Fruit fly (Drosophila melanogaster) S2 (cell line): Measurements from ENCODE around the gene CG32267.

Experiments used
- CG8478 ChIP-seq: fragments of >200 bp; optimal IDR thresholded peaks from 2 replicates; lab custom pipeline; 2018
- CTCF ChIP-seq, 2 experiments: fragments of >200 bp; optimal IDR thresholded peaks; 2 replicates each; lab custom pipeline; 2018

DNA sequence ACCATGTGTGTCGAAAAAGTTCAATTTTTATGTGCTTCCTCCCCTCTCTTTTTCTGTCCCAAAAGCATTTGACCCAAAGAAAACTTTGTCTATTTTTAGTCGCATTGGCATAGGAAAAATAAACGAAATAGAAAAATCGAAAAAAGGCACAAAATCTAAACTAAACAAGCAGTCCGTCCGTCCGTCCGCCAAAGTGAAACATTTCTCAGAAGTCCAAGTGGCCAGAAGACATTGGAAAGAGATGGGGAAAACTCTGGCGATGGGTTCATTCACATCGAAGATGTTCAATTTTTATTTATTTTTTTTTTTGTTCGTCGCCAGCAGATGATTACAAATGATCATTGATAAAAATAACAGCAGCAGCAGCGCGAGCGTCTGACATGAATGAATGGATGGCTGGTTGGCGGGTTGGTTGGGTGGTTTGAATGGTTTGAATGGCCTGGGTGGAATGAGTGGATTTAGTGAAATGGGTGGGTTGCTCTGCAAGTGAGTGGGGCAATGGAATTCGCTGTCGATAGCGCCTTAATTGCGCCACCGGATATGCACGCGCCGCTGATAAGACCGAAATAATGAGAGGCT is 23.9 kb downstream of the CG32267 start:
- no peak for TF ChIP-seq CTCF (optimal IDR thresholded peaks at IDR 0.05; lab: Kevin White, UChicago)
- TF ChIP-seq CG8478 = no peak
